Worm (Caenorhabditis elegans) whole organism, late embryonic: ENCODE results near the gene K10D11.6.

ENCODE experiments used
- gmeb-2 ChIP-seq: sonication (generic microtip); optimal IDR thresholded peaks from 2 replicates; lab custom pipeline; 2016; ENCODE audit warnings: missing genetic modification characterization, inconsistent platforms, missing compliant biosample characterization
- rnt-1 ChIP-seq: sonication (generic microtip); optimal IDR thresholded peaks from 2 replicates; lab custom pipeline; 2016; ENCODE audit warnings: missing genetic modification characterization, missing compliant biosample characterization

- TF ChIP-seq gmeb-2 (no peak), rnt-1 (tag; lab: Kevin White, UChicago) (no peak)
Measured at ce11 chrIV:12977650-12978049, 11.6 kb downstream of the K10D11.6 start.
